Fruit fly (Drosophila melanogaster) whole organism, embryonic: ENCODE results near the gene IFT54.

Source experiments
- Aef1 ChIP-seq: fragments of 200-800 bp; sonication (Bioruptor generic); IDR thresholded peaks from 3 replicates; pipeline ENCODE4 v1.3.6; 2022; ENCODE audit warnings: missing biosample characterization, missing genetic modification characterization
- B-H1 ChIP-seq: fragments of 200-800 bp; sonication (Bioruptor generic); IDR thresholded peaks from 3 replicates; pipeline ENCODE4 v1.3.6; 2022; ENCODE audit warnings: missing biosample characterization, missing genetic modification characterization
- CG10147 ChIP-seq: fragments of 200-800 bp; sonication (Bioruptor generic); optimal IDR thresholded peaks from 2 replicates; lab custom pipeline; 2019; ENCODE audit warnings: missing biosample characterization, mild to moderate bottlenecking, missing genetic modification characterization, moderate library complexity
- CG10366 ChIP-seq: fragments of 200-800 bp; sonication (Bioruptor generic); IDR thresholded peaks from 2 replicates; pipeline ENCODE4 v1.3.6; 2022; ENCODE audit warnings: missing biosample characterization, missing genetic modification characterization
- CG11696 ChIP-seq: fragments of 200-800 bp; sonication (Bioruptor generic); IDR thresholded peaks from 2 replicates; pipeline ENCODE4 v1.3.6; 2022; ENCODE audit warnings: missing biosample characterization, missing genetic modification characterization
- CG13287 ChIP-seq: fragments of 200-800 bp; sonication (Bioruptor generic); IDR thresholded peaks from 2 replicates; pipeline ENCODE4 v1.3.6; 2022; ENCODE audit warnings: missing biosample characterization, missing genetic modification characterization; ENCODE audit not compliant: partially characterized antibody
- CG15479 ChIP-seq: fragments of 200-800 bp; sonication (Bioruptor generic); optimal IDR thresholded peaks from 3 replicates; lab custom pipeline; 2019; ENCODE audit warnings: missing biosample characterization, mild to moderate bottlenecking, missing genetic modification characterization, moderate library complexity
- CG15696 ChIP-seq: fragments of 200-800 bp; sonication (Bioruptor generic); optimal IDR thresholded peaks from 2 replicates; lab custom pipeline; 2019; ENCODE audit warnings: missing biosample characterization, mild to moderate bottlenecking, missing genetic modification characterization, moderate library complexity
- CG1647 ChIP-seq: fragments of 200-800 bp; sonication (Bioruptor generic); optimal IDR thresholded peaks from 3 replicates; lab custom pipeline; 2016; ENCODE audit warnings: missing biosample characterization, missing genetic modification characterization
- CG17568 ChIP-seq: fragments of 200-800 bp; sonication (Bioruptor generic); optimal IDR thresholded peaks from 2 replicates; lab custom pipeline; 2018; ENCODE audit warnings: missing biosample characterization, mild to moderate bottlenecking, missing genetic modification characterization, moderate library complexity
- CG17802 ChIP-seq: fragments of 200-800 bp; sonication (Bioruptor generic); optimal IDR thresholded peaks from 2 replicates; lab custom pipeline; 2018; ENCODE audit warnings: missing biosample characterization, mild to moderate bottlenecking, missing genetic modification characterization, moderate library complexity
- CG18619 ChIP-seq: fragments of 200-800 bp; sonication (Bioruptor generic); optimal IDR thresholded peaks from 3 replicates; lab custom pipeline; 2017; ENCODE audit warnings: missing biosample characterization, mild to moderate bottlenecking, missing genetic modification characterization
- CG2116 ChIP-seq: fragments of 200-800 bp; sonication (Bioruptor generic); optimal IDR thresholded peaks from 3 replicates; lab custom pipeline; 2018; ENCODE audit warnings: missing biosample characterization, mild to moderate bottlenecking, missing genetic modification characterization
- CG3281 ChIP-seq: fragments of 200-800 bp; sonication (Bioruptor generic); optimal IDR thresholded peaks from 3 replicates; lab custom pipeline; 2017; ENCODE audit warnings: missing biosample characterization, mild to moderate bottlenecking, missing genetic modification characterization
- CG33557 ChIP-seq: fragments of 200-800 bp; sonication (Bioruptor generic); optimal IDR thresholded peaks from 2 replicates; lab custom pipeline; 2019; ENCODE audit warnings: missing biosample characterization, mild to moderate bottlenecking, missing genetic modification characterization, moderate library complexity
- CG4707 ChIP-seq: fragments of 200-800 bp; sonication (Bioruptor generic); optimal IDR thresholded peaks from 2 replicates; lab custom pipeline; 2018; ENCODE audit warnings: missing biosample characterization, mild to moderate bottlenecking, missing genetic modification characterization, moderate library complexity
- CG5245 ChIP-seq: fragments of 200-800 bp; sonication (Bioruptor generic); optimal IDR thresholded peaks from 3 replicates; lab custom pipeline; 2016; ENCODE audit warnings: missing biosample characterization, missing genetic modification characterization
- CG7745 ChIP-seq: fragments of 200-800 bp; sonication (Bioruptor generic); optimal IDR thresholded peaks from 2 replicates; lab custom pipeline; 2018; ENCODE audit warnings: missing biosample characterization, mild to moderate bottlenecking, missing genetic modification characterization, moderate library complexity
- Chrac-16 ChIP-seq: fragments of 200-800 bp; sonication (Bioruptor generic); optimal IDR thresholded peaks from 3 replicates; lab custom pipeline; 2016; ENCODE audit warnings: missing biosample characterization, missing genetic modification characterization
- H2.0 ChIP-seq: fragments of 200-800 bp; sonication (Bioruptor generic); IDR thresholded peaks from 2 replicates; pipeline ENCODE4 v1.3.6; 2022; ENCODE audit warnings: missing biosample characterization, missing genetic modification characterization
- HLH3B ChIP-seq: fragments of 200-800 bp; sonication (Bioruptor generic); IDR thresholded peaks from 2 replicates; pipeline ENCODE4 v1.3.6; 2022; ENCODE audit warnings: missing biosample characterization, missing genetic modification characterization
- HLH54F ChIP-seq: fragments of 200-800 bp; sonication (Bioruptor generic); optimal IDR thresholded peaks from 3 replicates; lab custom pipeline; 2016; ENCODE audit warnings: missing biosample characterization, missing genetic modification characterization
- Lhr ChIP-seq: fragments of 200-800 bp; sonication (Bioruptor generic); optimal IDR thresholded peaks from 3 replicates; lab custom pipeline; 2017; ENCODE audit warnings: mild to moderate bottlenecking, missing biosample characterization, missing genetic modification reagents, missing genetic modification characterization
- MESR4 ChIP-seq: fragments of 200-800 bp; sonication (Bioruptor generic); optimal IDR thresholded peaks from 2 replicates; lab custom pipeline; 2018; ENCODE audit warnings: missing biosample characterization, mild to moderate bottlenecking, missing genetic modification characterization, moderate library complexity
- Nf-YB ChIP-seq: fragments of 200-800 bp; sonication (Bioruptor generic); optimal IDR thresholded peaks from 3 replicates; lab custom pipeline; 2019; ENCODE audit warnings: missing biosample characterization, mild to moderate bottlenecking, missing genetic modification characterization, moderate library complexity
- Pdp1 ChIP-seq, 2 experiments: fragments of 200-800 bp; sonication (Bioruptor generic); optimal IDR thresholded peaks; 3 replicates each; lab custom pipeline; 2016; ENCODE audit warnings: missing biosample characterization in 2 of 2, missing genetic modification characterization in 2 of 2, mild to moderate bottlenecking in 1 of 2, moderate library complexity in 1 of 2
- YL-1 ChIP-seq: fragments of 200-800 bp; sonication (Bioruptor generic); optimal IDR thresholded peaks from 3 replicates; lab custom pipeline; 2017; ENCODE audit warnings: missing biosample characterization, mild to moderate bottlenecking, missing genetic modification characterization
- abd-A ChIP-seq: fragments of 200-800 bp; sonication (Bioruptor generic); optimal IDR thresholded peaks from 3 replicates; lab custom pipeline; 2019; ENCODE audit warnings: missing biosample characterization, mild to moderate bottlenecking, missing genetic modification characterization, moderate library complexity
- ap ChIP-seq: fragments of 200-800 bp; sonication (Bioruptor generic); IDR thresholded peaks from 2 replicates; pipeline ENCODE4 v1.3.6; 2022; ENCODE audit warnings: missing biosample characterization, missing genetic modification characterization
- chinmo ChIP-seq: fragments of 200-800 bp; sonication (Bioruptor generic); IDR thresholded peaks from 4 replicates; pipeline ENCODE4 v1.3.6; 2022; ENCODE audit warnings: missing biosample characterization, missing genetic modification characterization; ENCODE audit not compliant: partially characterized antibody
- croc ChIP-seq: fragments of 200-800 bp; sonication (Bioruptor generic); conservative IDR thresholded peaks from 3 replicates; pipeline ENCODE4 v1.3.6; 2022; ENCODE audit warnings: missing biosample characterization, missing genetic modification characterization
- exex ChIP-seq: fragments of 200-800 bp; sonication (Bioruptor generic); optimal IDR thresholded peaks from 4 replicates; lab custom pipeline; 2018; ENCODE audit warnings: missing biosample characterization, mild to moderate bottlenecking, missing genetic modification characterization, moderate library complexity
- gcm ChIP-seq: fragments of 200-800 bp; sonication (Bioruptor generic); optimal IDR thresholded peaks from 2 replicates; lab custom pipeline; 2019; ENCODE audit warnings: missing biosample characterization, mild to moderate bottlenecking, missing genetic modification characterization, moderate library complexity
- gcm2 ChIP-seq: fragments of 200-800 bp; sonication (Bioruptor generic); optimal IDR thresholded peaks from 2 replicates; lab custom pipeline; 2016; ENCODE audit warnings: missing biosample characterization, missing genetic modification characterization
- gem ChIP-seq: fragments of 200-800 bp; sonication (Bioruptor generic); optimal IDR thresholded peaks from 2 replicates; lab custom pipeline; 2019; ENCODE audit warnings: missing biosample characterization, mild to moderate bottlenecking, missing genetic modification characterization, moderate library complexity
- gsb-n ChIP-seq: fragments of 200-800 bp; sonication (Bioruptor generic); optimal IDR thresholded peaks from 3 replicates; lab custom pipeline; 2018; ENCODE audit warnings: missing biosample characterization, mild to moderate bottlenecking, missing genetic modification characterization
- her ChIP-seq: fragments of 200-800 bp; sonication (Bioruptor generic); optimal IDR thresholded peaks from 2 replicates; lab custom pipeline; 2016; ENCODE audit warnings: missing biosample characterization, missing genetic modification characterization
- jumu ChIP-seq: fragments of 200-800 bp; sonication (Bioruptor generic); optimal IDR thresholded peaks from 3 replicates; lab custom pipeline; 2016; ENCODE audit warnings: missing biosample characterization, missing genetic modification characterization
- oc ChIP-seq: fragments of 200-800 bp; sonication (Bioruptor generic); optimal IDR thresholded peaks from 2 replicates; lab custom pipeline; 2018; ENCODE audit warnings: missing biosample characterization, mild to moderate bottlenecking, missing genetic modification characterization, moderate library complexity
- peb ChIP-seq: fragments of 200-800 bp; sonication (Bioruptor generic); IDR thresholded peaks from 2 replicates; pipeline ENCODE4 v1.3.6; 2022; ENCODE audit warnings: missing biosample characterization, missing genetic modification characterization
- sc ChIP-seq, 3 experiments: fragments of >200 bp in 2 of 3; fragments of 200-800 bp in 1 of 3; sonication (Bioruptor generic) in 1 of 3; optimal IDR thresholded peaks; 2 replicates in 2 of 3; 3 replicates in 1 of 3; lab custom pipeline; 2017; ENCODE audit warnings: mild to moderate bottlenecking in 1 of 3, missing biosample characterization in 1 of 3, missing genetic modification characterization in 1 of 3, missing genetic modification reagents in 1 of 3
- schlank ChIP-seq: fragments of 200-800 bp; sonication (Bioruptor generic); optimal IDR thresholded peaks from 2 replicates; lab custom pipeline; 2018; ENCODE audit warnings: missing biosample characterization, mild to moderate bottlenecking, missing genetic modification characterization
- so ChIP-seq: fragments of 200-800 bp; sonication (Bioruptor generic); IDR thresholded peaks from 3 replicates; pipeline ENCODE4 v1.3.6; 2022; ENCODE audit warnings: missing biosample characterization, missing genetic modification characterization
- sqz ChIP-seq: fragments of 200-800 bp; sonication (Bioruptor generic); optimal IDR thresholded peaks from 3 replicates; lab custom pipeline; 2018; ENCODE audit warnings: missing biosample characterization, mild to moderate bottlenecking, missing genetic modification characterization
- trh ChIP-seq: fragments of 200-800 bp; sonication (Bioruptor generic); optimal IDR thresholded peaks from 2 replicates; lab custom pipeline; 2016; ENCODE audit warnings: missing biosample characterization, missing genetic modification characterization
- wek ChIP-seq: fragments of 200-800 bp; sonication (Bioruptor generic); optimal IDR thresholded peaks from 3 replicates; lab custom pipeline; 2018; ENCODE audit warnings: missing biosample characterization, mild to moderate bottlenecking, missing genetic modification characterization, moderate library complexity
- zf30C ChIP-seq: fragments of 200-800 bp; sonication (Bioruptor generic); optimal IDR thresholded peaks from 3 replicates; lab custom pipeline; 2018; ENCODE audit warnings: missing biosample characterization, mild to moderate bottlenecking, missing genetic modification characterization

Gene IFT54

dm6 chr3R:14326250-14327112 is 24.3 kb downstream of the IFT54 start, which contains the start of the genes Afti and ATPsynE (continued):
- TF ChIP-seq gcm (GFP tag; lab: Kevin White, UChicago) (peak; percentile 3), CG13287 (GFP tag; lab: Robert Waterston, UW) (peak; percentile 65), Lhr (peak; percentile 61), MESR4 (GFP tag; lab: Kevin White, UChicago) (peak; percentile 93), peb (GFP tag; lab: Robert Waterston, UW) (no peak), CG17568 (GFP tag; lab: Kevin White, UChicago) (no peak), HLH54F (GFP tag; lab: Kevin White, UChicago) (peak; percentile 72), exex (tag; lab: Kevin White, UChicago) (no peak), CG4707 (no peak), CG10366 (GFP tag; lab: Robert Waterston, UW) (peak; percentile 59), CG15696 (tag; lab: Kevin White, UChicago) (peak; percentile 70), CG2116 (GFP tag; lab: Kevin White, UChicago) (peak; percentile 68), gcm2 (GFP tag; lab: Kevin White, UChicago) (no peak), gem (tag; lab: Kevin White, UChicago) (peak; percentile 80), CG10147 (GFP tag; lab: Kevin White, UChicago) (peak; percentile 41), sc (optimal IDR thresholded peaks at IDR 0.05; lab: Kevin White, UChicago) (no peak), sc (GFP tag; optimal IDR thresholded peaks at IDR 0.05; lab: Kevin White, UChicago) (peak; percentile 51), abd-A (no peak), oc (tag; lab: Kevin White, UChicago) (no peak), schlank (no peak)
- TF ChIP-seq, all 482 proteins: peak for 322

- TF ChIP-seq CG11696 (no peak), Chrac-16 (GFP tag; lab: Kevin White, UChicago) (no peak), wek (GFP tag; lab: Kevin White, UChicago) (no peak), ap (GFP tag; lab: Robert Waterston, UW) (no peak), HLH3B (no peak), Pdp1 (GFP tag; optimal IDR thresholded peaks at IDR 0.05; lab: Kevin White, UChicago) (peak in 1 of 2 experiments; percentile 94), CG7745 (tag; lab: Kevin White, UChicago) (no peak), her (no peak), Aef1 (GFP tag; lab: Robert Waterston, UW) (no peak), CG3281 (GFP tag; lab: Kevin White, UChicago) (no peak), CG5245 (GFP tag; lab: Kevin White, UChicago) (no peak), trh (no peak), jumu (GFP tag; lab: Kevin White, UChicago) (no peak), CG33557 (no peak), B-H1 (GFP tag; lab: Robert Waterston, UW) (no peak), CG18619 (GFP tag; lab: Kevin White, UChicago) (no peak), H2.0 (GFP tag; lab: Robert Waterston, UW) (no peak), gsb-n (tag; lab: Kevin White, UChicago) (no peak), chinmo (0 out of 4 replicates have a peak, but pooled peaks have one; percentile 50), CG15479 (no peak), croc (GFP tag; lab: Robert Waterston, UW) (0 out of 3 replicates have a peak, but pooled peaks have one; percentile 0), sqz (GFP tag; lab: Kevin White, UChicago) (no peak), Nf-YB (no peak), zf30C (GFP tag; lab: Kevin White, UChicago) (no peak), CG17802 (tag; lab: Kevin White, UChicago) (no peak), YL-1 (GFP tag; lab: Kevin White, UChicago) (peak; percentile 17), so (GFP tag; lab: Robert Waterston, UW) (0 out of 3 replicates have a peak, but pooled peaks have one; percentile 1), CG1647 (GFP tag; lab: Kevin White, UChicago) (no peak)
These were observed 24.9 kb downstream of the IFT54 start for dm6 chr3R:14327113-14327466.
